Fruit fly (Drosophila melanogaster) whole organism, wandering third instar larva: ENCODE data around the gene Ir62a.
A peak's percentile ranks its signal among the peaks of the same experiment; 100 is the strongest.

ENCODE experiments used
- CG32264 ChIP-seq: fragments of 200-800 bp; sonication (Bioruptor generic); optimal IDR thresholded peaks from 2 replicates; lab custom pipeline; 2016; ENCODE audit warnings: missing biosample characterization, missing genetic modification characterization
- CG9705 ChIP-seq: fragments of 200-800 bp; sonication (Bioruptor generic); optimal IDR thresholded peaks from 2 replicates; lab custom pipeline; 2018; ENCODE audit warnings: missing biosample characterization, mild to moderate bottlenecking, missing genetic modification characterization
- CrebA ChIP-seq: fragments of 200-800 bp; sonication (Bioruptor generic); optimal IDR thresholded peaks from 2 replicates; lab custom pipeline; 2016; ENCODE audit warnings: missing biosample characterization, mild to moderate bottlenecking, missing genetic modification characterization, borderline replicate concordance
- Dfd ChIP-seq: fragments of >200 bp; optimal IDR thresholded peaks from 2 replicates; lab custom pipeline; 2017; ENCODE audit warnings: missing biosample characterization, missing genetic modification characterization
- GATAd ChIP-seq: sonication (Bioruptor generic); optimal IDR thresholded peaks from 2 replicates; lab custom pipeline; 2016; ENCODE audit warnings: missing biosample characterization, missing genetic modification characterization
- HLH106 ChIP-seq: fragments of 200-800 bp; optimal IDR thresholded peaks from 3 replicates; lab custom pipeline; 2019; ENCODE audit warnings: missing biosample characterization, mild to moderate bottlenecking, missing genetic modification characterization, moderate library complexity
- Hnf4 ChIP-seq: fragments of 200-800 bp; sonication (Bioruptor generic); optimal IDR thresholded peaks from 2 replicates; lab custom pipeline; 2016; ENCODE audit warnings: missing biosample characterization, mild to moderate bottlenecking, missing genetic modification characterization
- Hr83 ChIP-seq: fragments of 200-300 bp; sonication (Bioruptor generic); optimal IDR thresholded peaks from 2 replicates; lab custom pipeline; 2016; ENCODE audit warnings: missing biosample characterization, mild to moderate bottlenecking, missing genetic modification characterization, moderate library complexity; ENCODE audit not compliant: poor library complexity, severe bottlenecking
- Jra ChIP-seq: sonication (Bioruptor generic); optimal IDR thresholded peaks from 2 replicates; lab custom pipeline; 2016; ENCODE audit warnings: missing biosample characterization, missing genetic modification characterization
- Mio ChIP-seq: sonication (Bioruptor generic); optimal IDR thresholded peaks from 2 replicates; lab custom pipeline; 2016; ENCODE audit warnings: missing biosample characterization, missing genetic modification characterization
- N ChIP-seq: fragments of >200 bp; optimal IDR thresholded peaks from 2 replicates; lab custom pipeline; 2018; ENCODE audit warnings: missing biosample characterization, missing external identifiers, missing genetic modification characterization
- OdsH ChIP-seq: fragments of 200-800 bp; sonication (Bioruptor generic); optimal IDR thresholded peaks from 2 replicates; lab custom pipeline; 2016; ENCODE audit warnings: missing biosample characterization, mild to moderate bottlenecking, missing genetic modification characterization
- Rel ChIP-seq, 2 experiments: fragments of 200-800 bp; sonication (Bioruptor generic) in 1 of 2; optimal IDR thresholded peaks; 2 replicates in 1 of 2; 3 replicates in 1 of 2; lab custom pipeline; 2016 to 2019; ENCODE audit warnings: mild to moderate bottlenecking in 2 of 2, missing biosample characterization in 2 of 2, missing genetic modification characterization in 2 of 2, moderate library complexity in 1 of 2
- Sp1 ChIP-seq: fragments of 200-800 bp; sonication (Bioruptor generic); optimal IDR thresholded peaks from 3 replicates; lab custom pipeline; 2019; ENCODE audit warnings: missing biosample characterization, mild to moderate bottlenecking, missing genetic modification characterization, moderate library complexity
- Vsx2 ChIP-seq: fragments of 200-300, 225-300 bp; sonication (Bioruptor generic); optimal IDR thresholded peaks from 2 replicates; lab custom pipeline; 2018; ENCODE audit warnings: missing biosample characterization, missing genetic modification characterization; ENCODE audit not compliant: partially characterized antibody
- br ChIP-seq: fragments of 200-800 bp; sonication (Bioruptor generic); optimal IDR thresholded peaks from 2 replicates; lab custom pipeline; 2016; ENCODE audit warnings: missing biosample characterization, missing genetic modification characterization
- brk ChIP-seq: fragments of 200-800 bp; sonication (Bioruptor generic); optimal IDR thresholded peaks from 2 replicates; lab custom pipeline; 2016; ENCODE audit warnings: missing biosample characterization, mild to moderate bottlenecking, missing genetic modification characterization
- dl ChIP-seq, 2 experiments: fragments of 175-275, 200-275 bp in 1 of 2; fragments of 200-275 bp in 1 of 2; sonication (Bioruptor generic); optimal IDR thresholded peaks; lab custom pipeline; 2018; ENCODE audit warnings: mild to moderate bottlenecking in 2 of 2, missing biosample characterization in 2 of 2, missing genetic modification characterization in 2 of 2, moderate library complexity in 2 of 2; ENCODE audit not compliant: partially characterized antibody in 2 of 2, insufficient read depth in 1 of 2
- dmrt93B ChIP-seq: fragments of 200-800 bp; sonication (Bioruptor generic); optimal IDR thresholded peaks from 2 replicates; lab custom pipeline; 2018; ENCODE audit warnings: missing biosample characterization, mild to moderate bottlenecking, missing genetic modification characterization
- dsf ChIP-seq: sonication (Bioruptor generic); optimal IDR thresholded peaks from 2 replicates; lab custom pipeline; 2016; ENCODE audit warnings: missing biosample characterization, missing genetic modification characterization, borderline replicate concordance
- ey ChIP-seq: fragments of 200-800 bp; sonication (Bioruptor generic); optimal IDR thresholded peaks from 2 replicates; lab custom pipeline; 2016; ENCODE audit warnings: missing biosample characterization, missing genetic modification characterization
- foxo ChIP-seq, 2 experiments: fragments of 200-800 bp; sonication (Bioruptor generic); optimal IDR thresholded peaks; 2 replicates in 1 of 2; 3 replicates in 1 of 2; lab custom pipeline; 2016 to 2017; ENCODE audit warnings: missing biosample characterization in 2 of 2, missing genetic modification characterization in 2 of 2
- fru ChIP-seq: fragments of 200-800 bp; sonication (Bioruptor generic); optimal IDR thresholded peaks from 3 replicates; lab custom pipeline; 2016; ENCODE audit warnings: missing biosample characterization, mild to moderate bottlenecking, missing genetic modification characterization
- h ChIP-seq: fragments of 200-800 bp; sonication (Bioruptor generic); optimal IDR thresholded peaks from 3 replicates; lab custom pipeline; 2016; ENCODE audit warnings: missing biosample characterization, mild to moderate bottlenecking, missing genetic modification characterization
- jim ChIP-seq: fragments of 175-275, 200-325 bp; sonication (Bioruptor generic); optimal IDR thresholded peaks from 2 replicates; lab custom pipeline; 2016; ENCODE audit warnings: missing biosample characterization, mild to moderate bottlenecking, missing genetic modification characterization
- lola ChIP-seq: fragments of >200 bp; optimal IDR thresholded peaks from 2 replicates; lab custom pipeline; 2017; ENCODE audit warnings: missing biosample characterization, missing genetic modification characterization
- pan ChIP-seq: fragments of >200 bp; optimal IDR thresholded peaks from 2 replicates; lab custom pipeline; 2017
- psq ChIP-seq: fragments of 200-800 bp; sonication (Bioruptor generic); optimal IDR thresholded peaks from 3 replicates; lab custom pipeline; 2017; ENCODE audit warnings: missing biosample characterization, mild to moderate bottlenecking, missing genetic modification characterization, moderate library complexity
- rgr ChIP-seq: fragments of 200-800 bp; sonication (Bioruptor generic); optimal IDR thresholded peaks from 3 replicates; lab custom pipeline; 2016; ENCODE audit warnings: missing biosample characterization, mild to moderate bottlenecking, missing genetic modification characterization
- sage ChIP-seq: fragments of 200-800 bp; sonication (Bioruptor generic); optimal IDR thresholded peaks from 2 replicates; lab custom pipeline; 2016; ENCODE audit warnings: missing biosample characterization, mild to moderate bottlenecking, missing genetic modification characterization
- sv ChIP-seq: fragments of 200-800 bp; sonication (Bioruptor generic); optimal IDR thresholded peaks from 3 replicates; lab custom pipeline; 2016; ENCODE audit warnings: missing biosample characterization, missing genetic modification characterization
- tai ChIP-seq: sonication (Bioruptor generic); optimal IDR thresholded peaks from 2 replicates; lab custom pipeline; 2016; ENCODE audit warnings: missing biosample characterization, missing genetic modification characterization
- usp ChIP-seq: fragments of >200 bp; optimal IDR thresholded peaks from 2 replicates; lab custom pipeline; 2017; ENCODE audit warnings: missing biosample characterization, missing genetic modification characterization
- woc ChIP-seq: sonication (Bioruptor generic); optimal IDR thresholded peaks from 2 replicates; lab custom pipeline; 2016; ENCODE audit warnings: missing biosample characterization, mild to moderate bottlenecking, missing genetic modification characterization

The Ir62a gene

DNA sequence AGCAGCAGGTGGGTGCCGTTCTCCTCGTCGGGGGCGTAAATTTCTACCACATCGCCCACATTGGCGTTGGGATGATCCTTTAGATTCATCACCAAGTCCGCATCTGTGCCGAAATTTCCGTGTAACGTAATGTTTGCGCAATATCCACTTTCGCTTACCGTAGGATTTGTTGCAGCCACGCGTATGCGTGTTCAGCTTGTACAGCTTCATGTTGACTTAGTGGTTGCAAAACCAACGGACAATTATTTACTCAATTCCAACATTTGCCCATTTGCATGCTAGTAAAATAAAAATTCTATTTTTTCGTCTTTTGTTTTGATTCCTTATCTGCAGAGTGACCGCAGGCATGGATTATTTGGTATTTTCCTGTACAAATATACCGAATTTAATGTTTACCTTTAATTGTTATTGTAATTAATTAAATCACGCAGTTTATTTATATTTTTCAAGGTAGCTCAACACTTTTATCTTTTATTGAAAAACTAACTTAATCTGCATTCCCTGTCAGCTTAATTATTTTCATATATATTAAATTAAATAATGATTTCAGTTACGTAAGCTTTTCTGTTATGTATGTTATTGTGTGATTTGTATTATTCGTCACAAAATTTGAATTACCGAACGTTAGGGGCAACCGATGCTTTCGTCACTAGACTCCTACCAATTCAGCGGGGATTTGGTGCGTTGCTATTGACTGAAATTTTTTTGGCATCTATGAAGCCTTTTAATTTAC is 2.8 kb upstream of the Ir62a start, which contains the start of gene Iml1:
TSS of gene Iml1 (minus strand) at position 336 of the 733 bp plus-strand sequence.
- TF ChIP-seq CG32264 (GFP tag; lab: Kevin White, UChicago): no peak
- no peak for TF ChIP-seq tai (GFP tag; lab: Kevin White, UChicago)
- TF ChIP-seq usp (GFP tag; lab: Kevin White, UChicago): no peak
- TF ChIP-seq Hnf4 (GFP tag; lab: Kevin White, UChicago): no peak
- TF ChIP-seq ey: no peak
- TF ChIP-seq GATAd (GFP tag; lab: Kevin White, UChicago): no peak
- TF ChIP-seq HLH106 (tag; lab: Kevin White, UChicago): peak; percentile 49
- no peak for TF ChIP-seq Vsx2 (GFP tag; lab: Kevin White, UChicago)
- no peak for TF ChIP-seq fru (GFP tag; lab: Kevin White, UChicago)
- no peak for TF ChIP-seq rgr (GFP tag; lab: Kevin White, UChicago)
- TF ChIP-seq dsf (GFP tag; lab: Kevin White, UChicago): no peak
- no peak for TF ChIP-seq Hr83
- TF ChIP-seq lola (GFP tag; lab: Kevin White, UChicago): no peak
- TF ChIP-seq pan (lab: Kevin White, UChicago): no peak
- TF ChIP-seq Sp1 (GFP tag; lab: Kevin White, UChicago): no peak
- no peak for TF ChIP-seq dl (GFP tag; optimal IDR thresholded peaks at IDR 0.05; lab: Kevin White, UChicago; ENCODE audit: insufficient read depth in 1 of 2, partially characterized antibody in 2 of 2)
- TF ChIP-seq br: no peak
- TF ChIP-seq OdsH (GFP tag; lab: Kevin White, UChicago): peak; percentile 5
- peak; percentile 88 for TF ChIP-seq psq
- TF ChIP-seq jim: no peak

DNA sequence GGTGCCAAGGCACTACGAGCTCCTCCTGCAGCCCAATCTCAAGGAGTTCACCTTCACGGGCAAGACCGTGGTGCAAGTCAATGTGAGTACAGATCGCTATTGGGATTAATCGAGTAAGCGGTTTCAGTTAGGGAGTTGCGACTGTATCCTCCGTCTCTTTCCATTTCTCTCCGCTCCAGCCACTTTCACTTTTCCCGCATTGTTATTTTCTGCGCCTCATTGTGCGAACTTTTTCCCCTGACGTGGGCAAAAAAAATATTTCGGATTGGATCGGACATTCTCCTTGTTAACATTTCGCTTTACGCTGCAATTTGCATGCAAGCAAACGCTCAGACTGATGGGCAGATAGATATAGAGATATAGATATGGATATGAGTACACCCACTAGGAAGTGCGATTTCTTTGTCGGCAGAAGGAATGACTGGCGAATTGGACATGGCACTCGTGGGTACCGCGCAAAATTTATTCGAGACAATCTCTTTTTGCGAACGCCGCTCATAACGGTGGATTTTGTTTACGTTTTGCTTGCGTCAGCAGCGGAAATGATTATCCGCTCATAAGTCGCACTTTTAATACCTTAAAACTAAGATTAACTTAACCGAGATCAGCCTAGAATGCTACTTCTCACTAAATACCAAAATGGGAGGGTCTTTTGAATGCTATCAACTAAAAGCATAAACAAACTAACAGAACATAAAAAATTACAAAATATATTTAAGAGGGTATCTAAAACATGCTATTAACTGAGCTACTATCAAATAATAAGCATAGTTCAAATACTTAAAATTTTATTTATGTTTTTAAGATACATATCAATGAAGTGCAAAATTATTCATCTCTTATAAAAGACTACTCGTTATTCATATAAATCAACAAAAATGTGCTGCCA is 12.1 kb downstream of the Ir62a start:
- TF ChIP-seq GATAd (GFP tag; lab: Kevin White, UChicago): no peak
- TF ChIP-seq h (GFP tag; lab: Kevin White, UChicago): peak; percentile 27
- no peak for TF ChIP-seq Rel (GFP tag; optimal IDR thresholded peaks at IDR 0.05; lab: Kevin White, UChicago)
- TF ChIP-seq Rel (tag; optimal IDR thresholded peaks at IDR 0.05; lab: Kevin White, UChicago): no peak
- TF ChIP-seq Sp1 (GFP tag; lab: Kevin White, UChicago): no peak
- no peak for TF ChIP-seq tai (GFP tag; lab: Kevin White, UChicago)
- no peak for TF ChIP-seq Vsx2 (GFP tag; lab: Kevin White, UChicago)
- TF ChIP-seq lola (GFP tag; lab: Kevin White, UChicago): no peak
- no peak for TF ChIP-seq OdsH (GFP tag; lab: Kevin White, UChicago)
- TF ChIP-seq sv (GFP tag; lab: Kevin White, UChicago): no peak

DNA sequence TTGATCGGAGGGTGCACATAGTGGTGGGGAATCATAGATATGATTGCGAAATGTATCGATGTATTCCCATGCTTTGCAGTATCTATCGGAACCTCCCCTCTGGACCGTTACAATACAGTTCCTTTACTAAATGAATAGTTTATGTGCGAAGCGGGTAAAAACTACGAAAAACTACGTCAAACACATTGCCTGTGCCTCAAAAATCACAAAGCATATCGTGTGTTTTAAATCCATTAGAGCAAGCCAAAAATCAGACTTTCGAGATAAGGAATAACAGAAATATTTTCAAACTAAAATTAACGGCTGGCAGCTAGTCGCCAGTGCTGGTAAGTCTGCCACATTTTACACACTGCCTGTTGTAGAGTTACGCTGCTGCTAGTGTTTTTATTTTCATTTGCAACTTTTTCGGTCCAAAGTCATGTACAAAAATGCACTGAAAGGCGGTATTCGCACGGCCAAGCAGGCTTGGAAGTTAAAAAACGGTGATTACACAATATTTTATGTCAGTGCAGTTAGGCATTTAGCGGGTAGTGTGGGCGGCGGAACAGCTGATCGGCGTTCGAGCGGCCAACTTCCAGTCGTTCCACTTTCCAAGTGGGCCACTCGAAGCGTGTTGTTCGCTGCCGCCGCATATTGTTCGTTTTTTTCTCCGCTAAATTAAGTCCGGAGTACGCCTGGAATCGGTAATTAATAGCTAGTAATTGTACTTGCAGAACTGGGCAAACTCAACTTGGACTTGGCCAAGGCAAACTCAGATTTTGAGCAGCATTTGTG is 13.6 kb downstream of the Ir62a start:
- TF ChIP-seq Dfd (GFP tag; lab: Kevin White, UChicago) (no peak), HLH106 (tag; lab: Kevin White, UChicago) (peak; percentile 36), psq (peak; percentile 62), fru (GFP tag; lab: Kevin White, UChicago) (peak; percentile 76), sage (GFP tag; lab: Kevin White, UChicago) (no peak), pan (lab: Kevin White, UChicago) (no peak), lola (GFP tag; lab: Kevin White, UChicago) (no peak), rgr (GFP tag; lab: Kevin White, UChicago) (peak; percentile 87), ey (peak; percentile 76), tai (GFP tag; lab: Kevin White, UChicago) (no peak), Hnf4 (GFP tag; lab: Kevin White, UChicago) (no peak), OdsH (GFP tag; lab: Kevin White, UChicago) (peak; percentile 81), Hr83 (peak; percentile 71), dmrt93B (GFP tag; lab: Kevin White, UChicago) (peak; percentile 30), CG32264 (GFP tag; lab: Kevin White, UChicago) (peak; percentile 44), jim (no peak), CG9705 (GFP tag; lab: Kevin White, UChicago) (peak; percentile 4), CrebA (GFP tag; lab: Kevin White, UChicago) (no peak), woc (GFP tag; lab: Kevin White, UChicago) (peak; percentile 45), foxo (GFP tag; optimal IDR thresholded peaks at IDR 0.05; lab: Kevin White, UChicago) (peak in 1 of 2 experiments; percentile 83), Sp1 (GFP tag; lab: Kevin White, UChicago) (peak; percentile 48), sv (GFP tag; lab: Kevin White, UChicago) (peak; percentile 73), Jra (GFP tag; lab: Kevin White, UChicago) (peak; percentile 81), h (GFP tag; lab: Kevin White, UChicago) (peak; percentile 81), GATAd (GFP tag; lab: Kevin White, UChicago) (peak; percentile 51), br (peak; percentile 80), N (no peak), Rel (GFP tag; optimal IDR thresholded peaks at IDR 0.05; lab: Kevin White, UChicago) (no peak), Rel (tag; optimal IDR thresholded peaks at IDR 0.05; lab: Kevin White, UChicago) (peak; percentile 9), brk (GFP tag; lab: Kevin White, UChicago) (no peak), usp (GFP tag; lab: Kevin White, UChicago) (no peak), Vsx2 (GFP tag; lab: Kevin White, UChicago) (no peak), dl (GFP tag; optimal IDR thresholded peaks at IDR 0.05; lab: Kevin White, UChicago; ENCODE audit: insufficient read depth in 1 of 2, partially characterized antibody in 2 of 2) (no peak), Mio (GFP tag; lab: Kevin White, UChicago) (peak; percentile 40)
